Worm (Caenorhabditis elegans) whole organism, early embryonic: ENCODE measurements around the gene Y39G8C.2.

ENCODE experiments used
- ama-1 ChIP-seq: fragments of 150-350 bp; optimal IDR thresholded peaks from 2 replicates; lab custom pipeline; 2014
- flt-1 ChIP-seq: fragments of 200-800 bp; sonication (Bioruptor generic); IDR thresholded peaks from 2 replicates; pipeline ENCODE4 v1.3.6; 2022; ENCODE audit warnings: missing genetic modification characterization, missing compliant biosample characterization
- hnd-1 ChIP-seq: sonication (generic microtip); optimal IDR thresholded peaks from 2 replicates; lab custom pipeline; 2016; ENCODE audit warnings: missing genetic modification characterization, missing compliant biosample characterization
- scrt-1 ChIP-seq: fragments of 200-800 bp; sonication (Bioruptor generic); IDR thresholded peaks from 2 replicates; pipeline ENCODE4 v1.3.6; 2022; ENCODE audit warnings: missing genetic modification characterization, missing compliant biosample characterization
- sea-1 ChIP-seq: fragments of 200-800 bp; sonication (Bioruptor generic); conservative IDR thresholded peaks from 2 replicates; pipeline ENCODE4 v1.3.6; 2022; ENCODE audit warnings: missing genetic modification characterization, missing compliant biosample characterization
- tbx-11 ChIP-seq: fragments of 200-800 bp; sonication (Bioruptor generic); IDR thresholded peaks from 2 replicates; pipeline ENCODE4 v1.3.6; 2022; ENCODE audit warnings: missing genetic modification characterization, missing compliant biosample characterization
- tbx-37 ChIP-seq: fragments of 200-800 bp; sonication (Bioruptor generic); conservative IDR thresholded peaks from 2 replicates; pipeline ENCODE4 v1.3.6; 2022; ENCODE audit warnings: missing genetic modification reagents, missing genetic modification characterization, missing compliant biosample characterization
- tra-4 ChIP-seq: sonication (generic microtip); optimal IDR thresholded peaks from 2 replicates; lab custom pipeline; 2017; ENCODE audit warnings: missing genetic modification characterization, missing compliant biosample characterization

ce11 chrII:14059767-14060166 is 37.7 kb downstream of the Y39G8C.2 start, which contains the start of gene rpb-11:
- TF ChIP-seq ama-1: no peak
- peak; percentile 60; the same call in 1 of the 2 replicates for TF ChIP-seq tbx-37
- TF ChIP-seq hnd-1 (tag; lab: Kevin White, UChicago): peak; percentile 17
- TF ChIP-seq flt-1: peak; percentile 72
- TF ChIP-seq scrt-1 (GFP tag; lab: Robert Waterston, UW): peak; percentile 36; the same call in 1 of the 2 replicates
- TF ChIP-seq sea-1 (GFP tag; lab: Robert Waterston, UW): 0 out of 2 replicates have a peak, but pooled peaks have one; percentile 24
- no peak for TF ChIP-seq tra-4 (tag; lab: Kevin White, UChicago)
- TF ChIP-seq tbx-11 (GFP tag; lab: Robert Waterston, UW): peak; percentile 59; the same call in 1 of the 2 replicates
